Worm (Caenorhabditis elegans): Measurements from ENCODE around the gene nhr-55.
A peak's percentile ranks its signal among the peaks of the same experiment; 100 is the strongest.

The nhr-55 gene

ce11 chrV:453569-453968, 24.4 kb upstream of the nhr-55 start, which contains the start of gene nhr-98:
nhr-98 (plus strand) TSS chrV:453869.
- peak; percentile 53 for TF ChIP-seq aha-1 (tag)
- no peak for TF ChIP-seq Y48G9A.11 (GFP tag; IDR thresholded peaks at IDR 0.05)

DNA sequence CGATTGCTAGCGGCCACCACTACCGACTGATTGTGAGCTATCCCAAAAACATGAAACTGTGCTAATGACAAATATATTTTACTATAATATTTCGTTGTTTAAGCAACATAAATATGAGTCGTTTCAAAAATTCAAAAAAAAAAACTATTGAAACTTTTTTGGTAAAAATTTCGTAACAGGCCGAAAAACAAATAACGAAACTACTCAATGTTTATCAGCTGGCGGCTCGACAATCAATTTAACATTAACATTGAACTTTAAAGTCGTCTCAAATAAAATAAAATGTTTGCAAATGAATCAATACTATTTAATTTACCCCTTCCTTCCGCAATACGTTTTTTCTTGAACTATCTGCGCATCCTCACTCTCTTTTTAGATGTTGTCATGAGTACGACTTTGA, 20.1 kb upstream of the nhr-55 start:
- peak; percentile 36 for TF ChIP-seq nhr-28 (tag; optimal IDR thresholded peaks at IDR 0.05)
- no peak for TF ChIP-seq ztf-7 (tag; optimal IDR thresholded peaks at IDR 0.05)
- TF ChIP-seq pqm-1 (tag; optimal IDR thresholded peaks at IDR 0.05): peak; percentile 18
- no peak for TF ChIP-seq daf-16 (GFP tag; optimal IDR thresholded peaks at IDR 0.05)
- peak; percentile 62 for TF ChIP-seq daf-16 (tag; optimal IDR thresholded peaks at IDR 0.05)
- TF ChIP-seq dve-1 (tag; optimal IDR thresholded peaks at IDR 0.05; ENCODE audit: insufficient read depth): peak; percentile 23
- no peak for TF ChIP-seq daf-12 (tag; optimal IDR thresholded peaks at IDR 0.05)

DNA sequence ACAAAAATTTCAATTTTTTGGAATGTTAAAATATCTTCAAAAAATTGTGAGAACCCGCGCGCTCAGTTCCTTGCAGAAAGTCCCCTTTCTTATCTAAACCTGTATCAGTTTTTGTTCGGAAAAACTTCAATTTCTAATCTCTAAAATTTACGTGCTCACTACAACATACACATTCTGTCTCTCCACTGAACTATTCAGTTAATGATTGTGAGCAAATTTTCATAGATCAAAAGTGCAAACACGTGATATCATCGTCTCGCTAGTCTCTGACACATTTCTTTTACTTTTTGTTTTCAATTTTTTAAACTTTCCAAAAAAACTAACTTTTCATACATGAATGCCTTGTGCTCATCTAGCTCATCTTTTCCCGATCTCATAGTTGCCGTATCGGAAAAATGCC, 18.5 kb upstream of the nhr-55 start, which contains the start of gene nhr-203:
Gene nhr-203, plus strand, starts transcription at position 332 of the 400 bp plus-strand sequence.
- TF ChIP-seq snpc-1.2 (GFP tag; IDR thresholded peaks at IDR 0.05) (no peak), Y105C5A.15 (GFP tag; IDR thresholded peaks at IDR 0.05) (no peak), dve-1 (tag; optimal IDR thresholded peaks at IDR 0.05; ENCODE audit: insufficient read depth) (peak; percentile 80), daf-16 (GFP tag; optimal IDR thresholded peaks at IDR 0.05) (no peak), daf-16 (tag; optimal IDR thresholded peaks at IDR 0.05) (peak; percentile 81), F26F4.8 (GFP tag; conservative IDR thresholded peaks at IDR 0.05) (no peak), ztf-7 (tag; optimal IDR thresholded peaks at IDR 0.05) (no peak), ceh-62 (tag; optimal IDR thresholded peaks at IDR 0.05) (no peak), T20F7.1 (GFP tag; optimal IDR thresholded peaks at IDR 0.05) (no peak), duxl-1 (tag; optimal IDR thresholded peaks at IDR 0.05; ENCODE audit: poor library complexity) (no peak), F49E8.2 (tag; optimal IDR thresholded peaks at IDR 0.05; ENCODE audit: borderline replicate concordance) (no peak), hif-1 (tag; optimal IDR thresholded peaks at IDR 0.05) (peak in 1 of 2 experiments; percentile 14), pha-4 (GFP tag; IDR thresholded peaks at IDR 0.05) (no peak), pha-4 (tag; optimal IDR thresholded peaks at IDR 0.05) (no peak), hlh-30 (tag; optimal IDR thresholded peaks at IDR 0.05; ENCODE audit: insufficient read depth) (peak; percentile 60), nhr-6 (tag; optimal IDR thresholded peaks at IDR 0.05) (no peak), ztf-11 (tag; optimal IDR thresholded peaks at IDR 0.05) (no peak), saeg-2 (GFP tag; IDR thresholded peaks at IDR 0.05) (no peak), lir-3 (tag; optimal IDR thresholded peaks at IDR 0.05) (no peak), nhr-76 (tag; optimal IDR thresholded peaks at IDR 0.05) (no peak), dmd-8 (GFP tag; IDR thresholded peaks at IDR 0.05) (no peak), nhr-10 (tag; optimal IDR thresholded peaks at IDR 0.05) (no peak), jun-1 (tag; optimal IDR thresholded peaks at IDR 0.05) (no peak), spr-1 (tag; optimal IDR thresholded peaks at IDR 0.05) (no peak), nhr-77 (tag; optimal IDR thresholded peaks at IDR 0.05) (peak; percentile 66), sdz-12 (GFP tag; optimal IDR thresholded peaks at IDR 0.05) (no peak), nhr-111 (GFP tag; optimal IDR thresholded peaks at IDR 0.05) (no peak), Y5F2A.4 (GFP tag; optimal IDR thresholded peaks at IDR 0.05) (no peak), dpl-1 (GFP tag; optimal IDR thresholded peaks at IDR 0.05) (no peak), madf-9 (GFP tag; conservative IDR thresholded peaks at IDR 0.05) (no peak), php-3 (GFP tag; IDR thresholded peaks at IDR 0.05) (peak; percentile 76), hlh-11 (tag; optimal IDR thresholded peaks at IDR 0.05) (peak; percentile 63), ceh-44 (GFP tag; IDR thresholded peaks at IDR 0.05) (no peak), spr-3 (GFP tag; optimal IDR thresholded peaks at IDR 0.05) (no peak), gei-8 (GFP tag; optimal IDR thresholded peaks at IDR 0.05) (no peak), lin-13 (GFP tag; optimal IDR thresholded peaks at IDR 0.05) (no peak), lsy-2 (tag; optimal IDR thresholded peaks at IDR 0.05) (peak in 1 of 2 experiments; percentile 6), Y75B8A.6 (GFP tag; IDR thresholded peaks at IDR 0.05) (no peak), nhr-48 (tag; optimal IDR thresholded peaks at IDR 0.05) (peak; percentile 49), fos-1 (tag; optimal IDR thresholded peaks at IDR 0.05) (no peak), lin-38 (GFP tag; IDR thresholded peaks at IDR 0.05) (no peak), daf-8 (GFP tag; IDR thresholded peaks at IDR 0.05) (no peak), F37D6.2 (tag; optimal IDR thresholded peaks at IDR 0.05) (no peak)

Data from whole organism, L4 larva.